Fruit fly (Drosophila melanogaster): Measurements from ENCODE around the gene CG17162.

CG17162 gene

dm6 chrX:23067521-23068459 lies 28.7 kb downstream of the CG17162 start, which contains the start of gene CG17167 (continued):
- TF ChIP-seq CG10267 (tag; optimal IDR thresholded peaks at IDR 0.05) (no peak), psq (GFP tag; optimal IDR thresholded peaks at IDR 0.05) (no peak), CG8478 (optimal IDR thresholded peaks at IDR 0.05) (no peak), CG2199 (GFP tag; IDR thresholded peaks at IDR 0.05) (peak; percentile 69; the same call in 1 of the 3 replicates), CG32532 (GFP tag; IDR thresholded peaks at IDR 0.05) (no peak)

- TF ChIP-seq cwo (GFP tag; optimal IDR thresholded peaks at IDR 0.05) (no peak), Nf-YA (GFP tag; IDR thresholded peaks at IDR 0.05) (no peak), CG17612 (GFP tag; IDR thresholded peaks at IDR 0.05) (no peak), pita (GFP tag; optimal IDR thresholded peaks at IDR 0.05) (no peak), mld (GFP tag; IDR thresholded peaks at IDR 0.05; ENCODE audit: partially characterized antibody) (no peak), Awh (GFP tag; IDR thresholded peaks at IDR 0.05) (no peak), B-H2 (GFP tag; optimal IDR thresholded peaks at IDR 0.05) (no peak), CG6254 (GFP tag; optimal IDR thresholded peaks at IDR 0.05) (no peak), Dp (GFP tag; optimal IDR thresholded peaks at IDR 0.05) (no peak), otp (GFP tag; IDR thresholded peaks at IDR 0.05) (no peak), Fer2 (tag; optimal IDR thresholded peaks at IDR 0.05) (no peak), ase (GFP tag; IDR thresholded peaks at IDR 0.05) (no peak)
These were observed 60.8 kb downstream of the CG17162 start, which contains the start of gene CG12061 for dm6 chrX:23035766-23036165. Gene CG12061 (plus strand): TSS chrX:23036066.
